Worm (Caenorhabditis elegans): Measurements from ENCODE around the gene T03F6.6.

DNA sequence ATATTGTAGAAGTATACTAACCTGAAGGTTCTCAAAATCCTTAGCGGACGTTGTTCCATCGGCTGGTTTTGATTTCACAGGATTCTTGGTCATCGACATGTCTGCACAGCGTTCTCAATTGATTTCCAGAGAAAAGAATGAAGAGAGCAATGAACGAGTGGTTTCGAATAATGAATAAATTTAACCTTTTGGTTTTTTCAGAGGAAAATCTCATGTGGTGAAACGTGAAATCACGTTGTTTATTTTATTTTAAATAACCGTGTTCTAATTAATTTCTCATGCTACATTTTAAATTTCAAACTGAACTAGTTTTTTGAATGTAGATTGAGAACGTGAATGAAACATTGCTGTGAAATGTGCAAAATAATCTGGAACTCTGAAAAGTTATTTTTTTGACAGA lies at the start of gene T03F6.6:
- TF ChIP-seq lsy-2 (tag; optimal IDR thresholded peaks at IDR 0.05) = no peak
- no peak for TF ChIP-seq skn-1 (tag; optimal IDR thresholded peaks at IDR 0.05)
- no peak for TF ChIP-seq fkh-8 (tag; optimal IDR thresholded peaks at IDR 0.05)
- TF ChIP-seq ceh-90 (tag; optimal IDR thresholded peaks at IDR 0.05) = no peak
- no peak for TF ChIP-seq unc-62 (GFP tag; optimal IDR thresholded peaks at IDR 0.05)
- no peak for TF ChIP-seq lin-13 (GFP tag; optimal IDR thresholded peaks at IDR 0.05)
- TF ChIP-seq dsc-1 (tag; optimal IDR thresholded peaks at IDR 0.05) = no peak
- no peak for TF ChIP-seq rnt-1 (tag; optimal IDR thresholded peaks at IDR 0.05)
- no peak for TF ChIP-seq fkh-10 (GFP tag; optimal IDR thresholded peaks at IDR 0.05)
- no peak for TF ChIP-seq ztf-11 (tag; optimal IDR thresholded peaks at IDR 0.05)
- TF ChIP-seq zip-4 (GFP tag; optimal IDR thresholded peaks at IDR 0.05) = no peak
- no peak for TF ChIP-seq efl-1 (optimal IDR thresholded peaks at IDR 0.05)
- TF ChIP-seq efl-1 (GFP tag; optimal IDR thresholded peaks at IDR 0.05 in 1 of 2) = no peak
- TF ChIP-seq sup-37 (GFP tag; optimal IDR thresholded peaks at IDR 0.05) = no peak
- no peak for TF ChIP-seq elt-2 (tag; optimal IDR thresholded peaks at IDR 0.05)

All from whole organism, L1 larva.